Fruit fly (Drosophila melanogaster) whole organism, embryonic: ENCODE data around the gene DNAlig4.

Source experiments
- Asciz ChIP-seq: fragments of 200-800 bp; sonication (Bioruptor generic); optimal IDR thresholded peaks from 2 replicates; lab custom pipeline; 2017; ENCODE audit warnings: missing biosample characterization, mild to moderate bottlenecking, missing genetic modification characterization, missing genetic modification reagents
- BEAF-32 ChIP-seq: fragments of 200-800 bp; sonication (Bioruptor generic); optimal IDR thresholded peaks from 3 replicates; lab custom pipeline; 2017; ENCODE audit warnings: missing biosample characterization, missing genetic modification characterization, mild to moderate bottlenecking, moderate library complexity, missing genetic modification reagents
- Bdp1 ChIP-seq: fragments of 200-800 bp; sonication (Bioruptor generic); optimal IDR thresholded peaks from 3 replicates; lab custom pipeline; 2016; ENCODE audit warnings: missing biosample characterization, missing genetic modification characterization
- C15 ChIP-seq: fragments of 200-800 bp; sonication (Bioruptor generic); IDR thresholded peaks from 3 replicates; pipeline ENCODE4 v1.3.6; 2022; ENCODE audit warnings: missing biosample characterization, missing genetic modification characterization
- CG10209 ChIP-seq: fragments of 200-800 bp; sonication (Bioruptor generic); optimal IDR thresholded peaks from 3 replicates; lab custom pipeline; 2017; ENCODE audit warnings: missing biosample characterization, mild to moderate bottlenecking, missing genetic modification characterization, missing genetic modification reagents
- CG12219 ChIP-seq: fragments of 200-800 bp; sonication (Bioruptor generic); optimal IDR thresholded peaks from 3 replicates; lab custom pipeline; 2018; ENCODE audit warnings: missing biosample characterization, mild to moderate bottlenecking, missing genetic modification characterization
- CG12659 ChIP-seq: fragments of 200-800 bp; sonication (Bioruptor generic); optimal IDR thresholded peaks from 3 replicates; lab custom pipeline; 2017; ENCODE audit warnings: mild to moderate bottlenecking, missing biosample characterization, missing genetic modification reagents, missing genetic modification characterization
- CG1529 ChIP-seq: fragments of 200-800 bp; sonication (Bioruptor generic); optimal IDR thresholded peaks from 3 replicates; lab custom pipeline; 2018; ENCODE audit warnings: missing biosample characterization, missing genetic modification characterization
- CG15514 ChIP-seq: fragments of 200-800 bp; sonication (Bioruptor generic); optimal IDR thresholded peaks from 3 replicates; lab custom pipeline; 2017; ENCODE audit warnings: missing biosample characterization, missing genetic modification characterization, mild to moderate bottlenecking, moderate library complexity, missing genetic modification reagents
- CG1603 ChIP-seq: fragments of 200-800 bp; sonication (Bioruptor generic); optimal IDR thresholded peaks from 2 replicates; lab custom pipeline; 2019; ENCODE audit warnings: missing biosample characterization, mild to moderate bottlenecking, missing genetic modification characterization, moderate library complexity
- CG17361 ChIP-seq: fragments of 200-800 bp; sonication (Bioruptor generic); IDR thresholded peaks from 3 replicates; pipeline ENCODE4 v1.3.6; 2022; ENCODE audit warnings: missing biosample characterization, missing genetic modification characterization
- CG33213 ChIP-seq: fragments of 200-800 bp; sonication (Bioruptor generic); optimal IDR thresholded peaks from 3 replicates; lab custom pipeline; 2016; ENCODE audit warnings: missing biosample characterization, missing genetic modification characterization
- CG4707 ChIP-seq: fragments of 200-800 bp; sonication (Bioruptor generic); optimal IDR thresholded peaks from 2 replicates; lab custom pipeline; 2018; ENCODE audit warnings: missing biosample characterization, mild to moderate bottlenecking, missing genetic modification characterization, moderate library complexity
- CG7839 ChIP-seq: fragments of 200-800 bp; sonication (Bioruptor generic); optimal IDR thresholded peaks from 3 replicates; lab custom pipeline; 2018; ENCODE audit warnings: missing biosample characterization, mild to moderate bottlenecking, missing genetic modification characterization, moderate library complexity
- Camta ChIP-seq: fragments of 200-800 bp; sonication (Bioruptor generic); optimal IDR thresholded peaks from 2 replicates; lab custom pipeline; 2016; ENCODE audit warnings: missing biosample characterization, missing genetic modification characterization
- Dfd ChIP-seq, 2 experiments: fragments of >200 bp; optimal IDR thresholded peaks; 2 replicates each; lab custom pipeline; 2017; ENCODE audit warnings: missing biosample characterization in 2 of 2, missing genetic modification characterization in 2 of 2
- Dp ChIP-seq: fragments of 200-800 bp; sonication (Bioruptor generic); optimal IDR thresholded peaks from 2 replicates; lab custom pipeline; 2018; ENCODE audit warnings: missing biosample characterization, mild to moderate bottlenecking, missing genetic modification characterization, moderate library complexity
- HLH4C ChIP-seq: fragments of 200-800 bp; sonication (Bioruptor generic); IDR thresholded peaks from 3 replicates; pipeline ENCODE4 v1.3.6; 2022; ENCODE audit warnings: missing biosample characterization, missing genetic modification characterization; ENCODE audit not compliant: partially characterized antibody
- HLH54F ChIP-seq: fragments of 200-800 bp; sonication (Bioruptor generic); optimal IDR thresholded peaks from 3 replicates; lab custom pipeline; 2016; ENCODE audit warnings: missing biosample characterization, missing genetic modification characterization
- Hmr ChIP-seq: fragments of 200-800 bp; sonication (Bioruptor generic); optimal IDR thresholded peaks from 3 replicates; lab custom pipeline; 2017; ENCODE audit warnings: mild to moderate bottlenecking, missing biosample characterization, missing genetic modification reagents, missing genetic modification characterization
- MESR4 ChIP-seq: fragments of 200-800 bp; sonication (Bioruptor generic); optimal IDR thresholded peaks from 2 replicates; lab custom pipeline; 2018; ENCODE audit warnings: missing biosample characterization, mild to moderate bottlenecking, missing genetic modification characterization, moderate library complexity
- NC2α ChIP-seq: fragments of 200-800 bp; sonication (Bioruptor generic); optimal IDR thresholded peaks from 2 replicates; lab custom pipeline; 2016; ENCODE audit warnings: missing biosample characterization, missing genetic modification characterization
- Nf-YC ChIP-seq: fragments of 200-800 bp; optimal IDR thresholded peaks from 3 replicates; lab custom pipeline; 2019; ENCODE audit warnings: missing biosample characterization, mild to moderate bottlenecking, missing genetic modification characterization, moderate library complexity
- Sin3A ChIP-seq: fragments of >200 bp; optimal IDR thresholded peaks from 2 replicates; lab custom pipeline; 2018
- Sry-β ChIP-seq: fragments of 200-800 bp; sonication (Bioruptor generic); optimal IDR thresholded peaks from 2 replicates; lab custom pipeline; 2018; ENCODE audit warnings: missing biosample characterization, mild to moderate bottlenecking, missing genetic modification characterization, moderate library complexity
- Tbp ChIP-seq: fragments of >200 bp; optimal IDR thresholded peaks from 2 replicates; lab custom pipeline; 2018; ENCODE audit warnings: missing biosample characterization, missing genetic modification characterization
- bsh ChIP-seq, 2 experiments: fragments of 200-800 bp; sonication (Bioruptor generic); optimal IDR thresholded peaks; 2 replicates each; lab custom pipeline; 2017 to 2018; ENCODE audit warnings: mild to moderate bottlenecking in 2 of 2, missing biosample characterization in 2 of 2, missing genetic modification characterization in 2 of 2, moderate library complexity in 1 of 2
- caup ChIP-seq: fragments of 200-800 bp; sonication (Bioruptor generic); optimal IDR thresholded peaks from 3 replicates; lab custom pipeline; 2017; ENCODE audit warnings: missing biosample characterization, mild to moderate bottlenecking, missing genetic modification characterization, moderate library complexity; ENCODE audit not compliant: severe bottlenecking
- crp ChIP-seq, 2 experiments: fragments of 200-800 bp; sonication (Bioruptor generic); optimal IDR thresholded peaks; 2 replicates in 1 of 2; 3 replicates in 1 of 2; lab custom pipeline; 2017; ENCODE audit warnings: missing biosample characterization in 2 of 2, missing genetic modification characterization in 2 of 2, mild to moderate bottlenecking in 1 of 2, moderate library complexity in 1 of 2
- dmrt11E ChIP-seq: fragments of 200-800 bp; sonication (Bioruptor generic); optimal IDR thresholded peaks from 3 replicates; lab custom pipeline; 2018; ENCODE audit warnings: missing biosample characterization, mild to moderate bottlenecking, missing genetic modification characterization, moderate library complexity
- dmrt99B ChIP-seq: fragments of 200-800 bp; sonication (Bioruptor generic); optimal IDR thresholded peaks from 2 replicates; lab custom pipeline; 2018; ENCODE audit warnings: missing biosample characterization, mild to moderate bottlenecking, missing genetic modification characterization, moderate library complexity
- eve ChIP-seq, 2 experiments: fragments of >200 bp; optimal IDR thresholded peaks; 2 replicates each; lab custom pipeline; 2017; ENCODE audit warnings: missing biosample characterization in 2 of 2, missing genetic modification characterization in 2 of 2
- fd3F ChIP-seq: fragments of 200-800 bp; sonication (Bioruptor generic); optimal IDR thresholded peaks from 2 replicates; lab custom pipeline; 2018; ENCODE audit warnings: missing biosample characterization, mild to moderate bottlenecking, missing genetic modification characterization, moderate library complexity
- gem ChIP-seq: fragments of 200-800 bp; sonication (Bioruptor generic); optimal IDR thresholded peaks from 2 replicates; lab custom pipeline; 2019; ENCODE audit warnings: missing biosample characterization, mild to moderate bottlenecking, missing genetic modification characterization, moderate library complexity
- grau ChIP-seq: fragments of 200-800 bp; optimal IDR thresholded peaks from 3 replicates; lab custom pipeline; 2019; ENCODE audit warnings: missing biosample characterization, mild to moderate bottlenecking, missing genetic modification characterization, moderate library complexity
- grn ChIP-seq: fragments of 200-800 bp; sonication (Bioruptor generic); optimal IDR thresholded peaks from 3 replicates; lab custom pipeline; 2017; ENCODE audit warnings: missing biosample characterization, missing genetic modification characterization
- gro ChIP-seq: fragments of 200-800 bp; sonication (Bioruptor generic); optimal IDR thresholded peaks from 2 replicates; lab custom pipeline; 2016; ENCODE audit warnings: missing biosample characterization, missing genetic modification characterization
- gt ChIP-seq: fragments of 200-800 bp; sonication (Bioruptor generic); IDR thresholded peaks from 2 replicates; pipeline ENCODE4 v1.3.6; 2022; ENCODE audit warnings: missing biosample characterization, missing genetic modification characterization
- jigr1 ChIP-seq: fragments of 200-800 bp; sonication (Bioruptor generic); IDR thresholded peaks from 3 replicates; pipeline ENCODE4 v1.3.6; 2022; ENCODE audit warnings: missing biosample characterization, missing genetic modification characterization
- jumu ChIP-seq: fragments of 200-800 bp; sonication (Bioruptor generic); optimal IDR thresholded peaks from 3 replicates; lab custom pipeline; 2016; ENCODE audit warnings: missing biosample characterization, missing genetic modification characterization
- lmd ChIP-seq: fragments of 200-800 bp; sonication (Bioruptor generic); IDR thresholded peaks from 2 replicates; pipeline ENCODE4 v1.3.6; 2022; ENCODE audit warnings: missing biosample characterization, missing genetic modification characterization
- lola ChIP-seq, 3 experiments: fragments of >200 bp in 2 of 3; fragments of 200-800 bp in 1 of 3; sonication (Bioruptor generic) in 1 of 3; optimal IDR thresholded peaks; 2 replicates each; lab custom pipeline; 2017 to 2019; ENCODE audit warnings: missing biosample characterization in 3 of 3, missing genetic modification characterization in 3 of 3, mild to moderate bottlenecking in 1 of 3, moderate library complexity in 1 of 3
- sc ChIP-seq, 3 experiments: fragments of >200 bp in 2 of 3; fragments of 200-800 bp in 1 of 3; sonication (Bioruptor generic) in 1 of 3; optimal IDR thresholded peaks; 2 replicates in 2 of 3; 3 replicates in 1 of 3; lab custom pipeline; 2017; ENCODE audit warnings: mild to moderate bottlenecking in 1 of 3, missing biosample characterization in 1 of 3, missing genetic modification characterization in 1 of 3, missing genetic modification reagents in 1 of 3
- scrt ChIP-seq: fragments of 200-800 bp; sonication (Bioruptor generic); optimal IDR thresholded peaks from 2 replicates; lab custom pipeline; 2018; ENCODE audit warnings: missing biosample characterization, mild to moderate bottlenecking, missing genetic modification characterization, moderate library complexity
- tio ChIP-seq: fragments of 200-800 bp; sonication (Bioruptor generic); optimal IDR thresholded peaks from 2 replicates; lab custom pipeline; 2017; ENCODE audit warnings: missing biosample characterization, missing genetic modification characterization, inconsistent platforms
- unpg ChIP-seq: fragments of 200-800 bp; sonication (Bioruptor generic); optimal IDR thresholded peaks from 3 replicates; lab custom pipeline; 2018; ENCODE audit warnings: missing biosample characterization, mild to moderate bottlenecking, missing genetic modification characterization, moderate library complexity
- wdn ChIP-seq: fragments of 200-800 bp; sonication (Bioruptor generic); IDR thresholded peaks from 2 replicates; pipeline ENCODE4 v1.3.6; 2022; ENCODE audit warnings: missing biosample characterization, missing genetic modification characterization
- yki ChIP-seq: fragments of >200 bp; optimal IDR thresholded peaks from 3 replicates; lab custom pipeline; 2018

DNAlig4 gene

DNA sequence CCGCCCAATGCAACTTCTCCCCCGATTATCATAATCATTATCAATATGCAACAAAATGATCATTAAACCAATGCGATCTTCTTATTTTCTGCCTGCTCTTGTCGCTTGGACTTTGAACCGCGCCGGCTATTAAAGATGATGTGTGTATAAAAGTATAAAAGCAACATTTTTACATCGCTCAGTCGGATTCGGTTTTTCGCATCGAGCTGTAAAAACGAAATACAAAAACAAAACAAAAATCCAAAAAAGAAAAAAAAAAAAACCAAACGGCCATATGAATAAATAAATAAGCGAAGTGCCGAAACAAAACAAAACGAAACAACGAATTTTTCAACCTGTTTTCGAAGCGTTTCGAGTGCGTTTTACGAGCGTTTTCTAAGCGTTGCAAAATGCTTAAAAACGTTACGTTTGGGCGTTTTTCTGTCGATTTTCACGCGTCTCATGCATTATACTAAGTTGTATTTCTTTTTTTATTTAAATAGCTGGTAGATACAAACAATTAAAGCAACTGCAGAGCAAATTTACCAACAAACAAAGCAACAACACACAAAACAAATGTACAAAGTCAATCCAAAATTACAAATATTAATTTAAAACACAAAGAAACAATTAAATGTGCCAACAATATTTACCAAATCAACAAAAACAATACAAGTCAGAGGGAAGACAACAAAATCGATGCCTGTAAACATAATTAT lies 22.8 kb downstream of the DNAlig4 start (continued):
- TF ChIP-seq Camta (GFP tag; lab: Kevin White, UChicago) (no peak), Dfd (GFP tag; optimal IDR thresholded peaks at IDR 0.05; lab: Kevin White, UChicago) (no peak), jigr1 (GFP tag; lab: Robert Waterston, UW) (no peak), CG1603 (peak; percentile 12), Tbp (GFP tag; lab: Kevin White, UChicago) (no peak), Asciz (GFP tag; lab: Kevin White, UChicago) (peak; percentile 78), CG15514 (GFP tag; lab: Kevin White, UChicago) (peak; percentile 33), scrt (GFP tag; lab: Kevin White, UChicago) (no peak), BEAF-32 (GFP tag; lab: Kevin White, UChicago) (no peak), CG12659 (peak; percentile 16), bsh (GFP tag; optimal IDR thresholded peaks at IDR 0.05; lab: Kevin White, UChicago) (peak; percentile 28 to 75), MESR4 (GFP tag; lab: Kevin White, UChicago) (no peak), lmd (GFP tag; lab: Robert Waterston, UW) (no peak), CG33213 (GFP tag; lab: Kevin White, UChicago) (no peak), gro (no peak), fd3F (GFP tag; lab: Kevin White, UChicago) (peak; percentile 72), grn (GFP tag; lab: Kevin White, UChicago) (peak; percentile 16), gem (peak; percentile 67), Sry-β (peak; percentile 1), dmrt11E (tag; lab: Kevin White, UChicago) (no peak), HLH4C (GFP tag; lab: Robert Waterston, UW) (no peak), Bdp1 (GFP tag; lab: Kevin White, UChicago) (no peak), wdn (GFP tag; lab: Robert Waterston, UW) (no peak), yki (lab: Kevin White, UChicago) (no peak), CG10209 (GFP tag; lab: Kevin White, UChicago) (peak; percentile 46), CG12219 (no peak), gt (GFP tag; lab: Robert Waterston, UW) (no peak), unpg (peak; percentile 56), caup (GFP tag; lab: Kevin White, UChicago) (peak; percentile 26), dmrt99B (tag; lab: Kevin White, UChicago) (peak; percentile 47), HLH54F (GFP tag; lab: Kevin White, UChicago) (no peak), Hmr (GFP tag; lab: Kevin White, UChicago) (peak; percentile 40), CG7839 (peak; percentile 40), crp (GFP tag; optimal IDR thresholded peaks at IDR 0.05; lab: Kevin White, UChicago) (no peak), tio (GFP tag; lab: Kevin White, UChicago) (no peak), jumu (no peak), C15 (GFP tag; lab: Robert Waterston, UW) (no peak), grau (peak; percentile 23), NC2α (no peak), CG4707 (GFP tag; lab: Kevin White, UChicago) (peak; percentile 54), Dp (GFP tag; lab: Kevin White, UChicago) (no peak), Sin3A (no peak), CG1529 (peak; percentile 25), eve (GFP tag; optimal IDR thresholded peaks at IDR 0.05; lab: Kevin White, UChicago) (no peak), Nf-YC (no peak), sc (optimal IDR thresholded peaks at IDR 0.05; lab: Kevin White, UChicago) (no peak), sc (GFP tag; optimal IDR thresholded peaks at IDR 0.05; lab: Kevin White, UChicago) (peak; percentile 59), lola (GFP tag; optimal IDR thresholded peaks at IDR 0.05; lab: Kevin White, UChicago) (peak in 1 of 3 experiments; percentile 2), CG17361 (peak; percentile 32; the same call in 2 of the 3 replicates)
